Worm (Caenorhabditis elegans) whole organism, young adult: ENCODE data around the gene him-14.

Experiments
- B0336.3 ChIP-seq: fragments of 200-800 bp; sonication (Bioruptor generic); IDR thresholded peaks from 2 replicates; pipeline ENCODE4 v1.3.6; 2022; ENCODE audit warnings: missing genetic modification characterization, missing compliant biosample characterization
- C06A6.2 ChIP-seq: fragments of 200-800 bp; sonication (Bioruptor generic); conservative IDR thresholded peaks from 2 replicates; pipeline ENCODE4 v1.3.6; 2022; ENCODE audit warnings: missing genetic modification characterization, missing compliant biosample characterization
- D2030.7 ChIP-seq: fragments of 200-800 bp; sonication (Bioruptor generic); IDR thresholded peaks from 2 replicates; pipeline ENCODE4 v1.3.6; 2022; ENCODE audit warnings: missing genetic modification reagents, missing genetic modification characterization, missing compliant biosample characterization
- F10E7.11 ChIP-seq: sonication (generic microtip); optimal IDR thresholded peaks from 2 replicates; lab custom pipeline; 2017; ENCODE audit warnings: mild to moderate bottlenecking, missing genetic modification characterization, moderate library complexity, missing compliant biosample characterization
- F23B12.7 ChIP-seq: sonication (generic microtip); optimal IDR thresholded peaks from 2 replicates; lab custom pipeline; 2017; ENCODE audit warnings: missing genetic modification characterization, mild to moderate bottlenecking, missing compliant biosample characterization, antibody characterized with exemption, moderate library complexity; ENCODE audit not compliant: insufficient read depth
- F39B2.1 ChIP-seq: fragments of 200-800 bp; sonication (Bioruptor generic); IDR thresholded peaks from 2 replicates; pipeline ENCODE4 v1.3.6; 2022; ENCODE audit warnings: missing genetic modification reagents, missing genetic modification characterization, missing compliant biosample characterization
- F49E8.2 ChIP-seq: sonication (generic microtip); optimal IDR thresholded peaks from 3 replicates; lab custom pipeline; 2017; ENCODE audit warnings: missing genetic modification characterization, mild to moderate bottlenecking, missing compliant biosample characterization, antibody characterized with exemption, moderate library complexity; ENCODE audit not compliant: insufficient read depth
- F55B11.4 ChIP-seq: sonication (generic microtip); optimal IDR thresholded peaks from 2 replicates; lab custom pipeline; 2016; ENCODE audit warnings: missing compliant biosample characterization, missing genetic modification characterization, borderline replicate concordance; ENCODE audit not compliant: insufficient read depth
- F57C9.4 ChIP-seq: sonication (generic microtip); optimal IDR thresholded peaks from 2 replicates; lab custom pipeline; 2017; ENCODE audit warnings: mild to moderate bottlenecking, missing genetic modification characterization, missing compliant biosample characterization
- K12H6.12 ChIP-seq: fragments of 200-800 bp; sonication (Bioruptor generic); optimal IDR thresholded peaks from 2 replicates; lab custom pipeline; 2018; ENCODE audit warnings: mild to moderate bottlenecking, missing genetic modification characterization, missing compliant biosample characterization
- Y53G8AR.9 ChIP-seq: fragments of 200-800 bp; sonication (Bioruptor generic); conservative IDR thresholded peaks from 2 replicates; pipeline ENCODE4 v1.3.6; 2022; ENCODE audit warnings: missing genetic modification reagents, missing genetic modification characterization, missing compliant biosample characterization
- Y56A3A.18 ChIP-seq: fragments of 200-800 bp; sonication (Bioruptor generic); IDR thresholded peaks from 2 replicates; pipeline ENCODE4 v1.3.6; 2022; ENCODE audit warnings: missing genetic modification reagents, missing genetic modification characterization, missing compliant biosample characterization
- Y79H2A.3 ChIP-seq: fragments of 200-800 bp; sonication (Bioruptor generic); conservative IDR thresholded peaks from 2 replicates; pipeline ENCODE4 v1.3.6; 2022; ENCODE audit warnings: missing genetic modification reagents, missing genetic modification characterization, missing compliant biosample characterization
- Y95B8A.8 ChIP-seq: fragments of 200-800 bp; sonication (Bioruptor generic); IDR thresholded peaks from 2 replicates; pipeline ENCODE4 v1.3.6; 2022; ENCODE audit warnings: missing genetic modification reagents, missing genetic modification characterization, missing compliant biosample characterization
- akir-1 ChIP-seq: fragments of 200-800 bp; sonication (Bioruptor generic); optimal IDR thresholded peaks from 2 replicates; lab custom pipeline; 2018; ENCODE audit warnings: mild to moderate bottlenecking, missing genetic modification characterization, moderate library complexity, missing compliant biosample characterization
- atf-7 ChIP-seq: sonication (generic microtip); optimal IDR thresholded peaks from 2 replicates; lab custom pipeline; 2017; ENCODE audit warnings: mild to moderate bottlenecking, missing genetic modification characterization, missing compliant biosample characterization
- attf-3 ChIP-seq: fragments of 200-800 bp; sonication (Bioruptor generic); conservative IDR thresholded peaks from 2 replicates; pipeline ENCODE4 v1.3.6; 2022; ENCODE audit warnings: missing genetic modification reagents, missing genetic modification characterization, missing compliant biosample characterization
- cebp-1 ChIP-seq, 2 experiments: fragments of 200-800 bp in 1 of 2; sonication (Bioruptor generic) in 1 of 2; sonication (generic microtip) in 1 of 2; IDR thresholded peaks in 1 of 2; optimal IDR thresholded peaks in 1 of 2; 2 replicates each; pipeline versions ENCODE4 v1.3.6 to Lab custom; 2017 to 2022; ENCODE audit warnings: missing compliant biosample characterization in 2 of 2, missing genetic modification characterization in 2 of 2, mild to moderate bottlenecking in 1 of 2, missing genetic modification reagents in 1 of 2, moderate library complexity in 1 of 2
- cebp-2 ChIP-seq: fragments of 200-800 bp; sonication (Bioruptor generic); IDR thresholded peaks from 2 replicates; pipeline ENCODE4 v1.3.6; 2022; ENCODE audit warnings: missing genetic modification characterization, missing compliant biosample characterization
- ceh-40 ChIP-seq: fragments of 200-800 bp; sonication (Bioruptor generic); IDR thresholded peaks from 2 replicates; pipeline ENCODE4 v1.3.6; 2022; ENCODE audit warnings: missing genetic modification characterization, missing compliant biosample characterization
- ceh-58 ChIP-seq: fragments of 200-800 bp; sonication (Bioruptor generic); IDR thresholded peaks from 2 replicates; pipeline ENCODE4 v1.3.6; 2022; ENCODE audit warnings: missing genetic modification characterization, missing compliant biosample characterization
- chd-7 ChIP-seq: sonication (generic microtip); optimal IDR thresholded peaks from 2 replicates; lab custom pipeline; 2016; ENCODE audit warnings: mild to moderate bottlenecking, missing genetic modification characterization, moderate library complexity, missing compliant biosample characterization
- ekl-4 ChIP-seq: fragments of 200-800 bp; sonication (Bioruptor generic); IDR thresholded peaks from 2 replicates; pipeline ENCODE4 v1.3.6; 2022; ENCODE audit warnings: missing genetic modification reagents, missing genetic modification characterization, missing compliant biosample characterization
- ets-4 ChIP-seq: fragments of 200-800 bp; sonication (Bioruptor generic); optimal IDR thresholded peaks from 2 replicates; lab custom pipeline; 2018; ENCODE audit warnings: mild to moderate bottlenecking, missing genetic modification characterization, missing compliant biosample characterization
- gei-17 ChIP-seq: fragments of 200-800 bp; sonication (Bioruptor generic); optimal IDR thresholded peaks from 2 replicates; lab custom pipeline; 2018; ENCODE audit warnings: mild to moderate bottlenecking, missing genetic modification characterization, missing compliant biosample characterization
- him-1 ChIP-seq: sonication (generic microtip); optimal IDR thresholded peaks from 2 replicates; lab custom pipeline; 2016; ENCODE audit warnings: missing genotype, missing genetic modification reagents, missing genetic modification characterization, missing compliant biosample characterization
- hlh-12 ChIP-seq: sonication (generic microtip); optimal IDR thresholded peaks from 2 replicates; lab custom pipeline; 2016; ENCODE audit warnings: missing genetic modification characterization, missing compliant biosample characterization
- hlh-26 ChIP-seq: fragments of 200-800 bp; sonication (Bioruptor generic); conservative IDR thresholded peaks from 2 replicates; pipeline ENCODE4 v1.3.6; 2022; ENCODE audit warnings: missing genetic modification reagents, missing genetic modification characterization, missing compliant biosample characterization
- hsf-1 ChIP-seq: fragments of 200-800 bp; sonication (Bioruptor generic); IDR thresholded peaks from 2 replicates; pipeline ENCODE4 v1.3.6; 2022; ENCODE audit warnings: missing genetic modification reagents, missing genetic modification characterization, missing compliant biosample characterization
- lin-40 ChIP-seq: sonication (generic microtip); optimal IDR thresholded peaks from 2 replicates; lab custom pipeline; 2016; ENCODE audit warnings: missing genetic modification characterization, mild to moderate bottlenecking, missing compliant biosample characterization, missing genotype, missing genetic modification reagents
- madf-6 ChIP-seq: fragments of 200-800 bp; sonication (Bioruptor generic); IDR thresholded peaks from 2 replicates; pipeline ENCODE4 v1.3.6; 2022; ENCODE audit warnings: missing genetic modification reagents, missing genetic modification characterization, missing compliant biosample characterization
- mcd-1 ChIP-seq: fragments of 200-800 bp; sonication (Bioruptor generic); IDR thresholded peaks from 2 replicates; pipeline ENCODE4 v1.3.6; 2022; ENCODE audit warnings: missing genetic modification reagents, missing genetic modification characterization, missing compliant biosample characterization
- mxl-1 ChIP-seq: sonication (generic microtip); optimal IDR thresholded peaks from 2 replicates; lab custom pipeline; 2016; ENCODE audit warnings: missing genetic modification characterization, missing compliant biosample characterization
- nfyb-1 ChIP-seq: fragments of 200-800 bp; sonication (Bioruptor generic); IDR thresholded peaks from 2 replicates; pipeline ENCODE4 v1.3.6; 2022; ENCODE audit warnings: missing genetic modification reagents, missing genetic modification characterization, missing compliant biosample characterization
- nhr-90 ChIP-seq: sonication (generic microtip); optimal IDR thresholded peaks from 2 replicates; lab custom pipeline; 2016; ENCODE audit warnings: missing genotype, mild to moderate bottlenecking, missing genetic modification characterization, missing compliant biosample characterization
- sdz-38 ChIP-seq: sonication (generic microtip); optimal IDR thresholded peaks from 2 replicates; lab custom pipeline; 2016; ENCODE audit warnings: missing genotype, missing genetic modification characterization, missing compliant biosample characterization
- snpc-1.3 ChIP-seq: sonication (generic microtip); optimal IDR thresholded peaks from 2 replicates; lab custom pipeline; 2017; ENCODE audit warnings: missing genetic modification characterization, mild to moderate bottlenecking, missing compliant biosample characterization, antibody characterized with exemption, moderate library complexity, missing genotype, missing genetic modification reagents; ENCODE audit not compliant: insufficient read depth
- snpc-3.4 ChIP-seq: sonication (generic microtip); optimal IDR thresholded peaks from 2 replicates; lab custom pipeline; 2017; ENCODE audit warnings: missing genetic modification characterization, mild to moderate bottlenecking, missing compliant biosample characterization, antibody characterized with exemption, moderate library complexity, missing genotype, missing genetic modification reagents
- snpc-4 ChIP-seq, 5 experiments: fragments of 150-350 bp in 1 of 5; sonication (generic microtip) in 4 of 5; optimal IDR thresholded peaks; 2 replicates each; lab custom pipeline; 2014 to 2018; ENCODE audit warnings: missing genetic modification characterization in 5 of 5, missing biosample characterization in 3 of 5, antibody characterized with exemption in 2 of 5, mild to moderate bottlenecking in 2 of 5, missing compliant biosample characterization in 2 of 5, missing genotype in 2 of 5, moderate library complexity in 2 of 5, missing genetic modification reagents in 1 of 5
- tbx-9 ChIP-seq: sonication (generic microtip); optimal IDR thresholded peaks from 2 replicates; lab custom pipeline; 2016; ENCODE audit warnings: borderline replicate concordance, missing genetic modification characterization, inconsistent platforms, missing compliant biosample characterization
- xnd-1 ChIP-seq: sonication (generic microtip); optimal IDR thresholded peaks from 2 replicates; lab custom pipeline; 2016; ENCODE audit warnings: missing genotype, missing genetic modification reagents, missing genetic modification characterization, missing compliant biosample characterization
- ztf-3 ChIP-seq: fragments of 200-800 bp; sonication (Bioruptor generic); optimal IDR thresholded peaks from 2 replicates; lab custom pipeline; 2018; ENCODE audit warnings: mild to moderate bottlenecking, missing genetic modification characterization, missing compliant biosample characterization

Gene him-14

ce11 chrII:7069866-7070265 is at the start of gene him-14:
Gene him-14 (minus strand): TSS chrII:7069966.
- TF ChIP-seq F49E8.2 (peak; percentile 14), lin-40 (tag; lab: Kevin White, UChicago) (no peak), snpc-1.3 (tag; lab: Kevin White, UChicago) (peak; percentile 1), tbx-9 (tag; lab: Kevin White, UChicago) (no peak), F57C9.4 (tag; lab: Kevin White, UChicago) (no peak), F55B11.4 (tag; lab: Kevin White, UChicago) (no peak), Y53G8AR.9 (GFP tag; lab: Robert Waterston, UW) (0 out of 2 replicates have a peak, but pooled peaks have one; percentile 17), him-1 (peak; percentile 10), hlh-12 (tag; lab: Kevin White, UChicago) (no peak), B0336.3 (no peak), madf-6 (GFP tag; lab: Robert Waterston, UW) (peak; percentile 24; the same call in 1 of the 2 replicates), hsf-1 (GFP tag; lab: Robert Waterston, UW) (no peak), mcd-1 (GFP tag; lab: Robert Waterston, UW) (no peak)
- TF ChIP-seq, all 124 proteins: peak for 5

ce11 chrII:7119525-7119924 is 49.8 kb upstream of the him-14 start:
- TF ChIP-seq C06A6.2 (GFP tag; lab: Robert Waterston, UW) (no peak), mxl-1 (tag; lab: Kevin White, UChicago) (no peak), snpc-3.4 (tag; lab: Kevin White, UChicago) (no peak), F10E7.11 (tag; lab: Kevin White, UChicago) (no peak), ets-4 (GFP tag; lab: Kevin White, UChicago) (no peak), Y79H2A.3 (GFP tag; lab: Robert Waterston, UW) (no peak), F23B12.7 (tag; lab: Kevin White, UChicago) (no peak), xnd-1 (tag; lab: Kevin White, UChicago) (no peak), gei-17 (no peak), akir-1 (no peak), Y56A3A.18 (GFP tag; lab: Robert Waterston, UW) (no peak), Y53G8AR.9 (GFP tag; lab: Robert Waterston, UW) (no peak), ceh-40 (GFP tag; lab: Robert Waterston, UW) (no peak), F55B11.4 (tag; lab: Kevin White, UChicago) (no peak), nfyb-1 (GFP tag; lab: Robert Waterston, UW) (no peak), ztf-3 (GFP tag; lab: Kevin White, UChicago) (no peak)

DNA sequence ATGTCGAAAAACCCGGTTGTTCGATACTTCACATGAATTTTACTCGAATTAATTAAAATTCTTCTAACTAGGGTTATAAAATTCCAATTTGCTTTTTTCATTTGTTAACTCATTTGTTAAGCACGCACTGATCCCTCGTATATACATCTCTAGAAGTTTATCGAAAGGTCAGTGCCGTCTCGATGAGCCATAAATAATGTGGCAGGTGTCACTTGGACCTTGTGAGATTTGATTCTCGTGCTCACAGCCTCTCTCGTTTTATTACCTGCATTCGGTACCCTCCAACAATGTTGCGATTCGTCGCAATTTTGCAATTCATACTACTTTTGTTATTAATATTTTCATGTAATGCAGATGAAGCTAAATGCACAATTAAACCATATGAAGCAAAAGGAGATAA is 46.6 kb upstream of the him-14 start, which contains the start of gene spon-1:
TSS of gene spon-1 (plus strand) at position 208 of the 400 bp plus-strand sequence.
- TF ChIP-seq nhr-90 (tag; lab: Kevin White, UChicago) (no peak), atf-7 (no peak), F39B2.1 (GFP tag; lab: Robert Waterston, UW) (no peak), ceh-58 (GFP tag; lab: Robert Waterston, UW) (no peak), cebp-2 (GFP tag; lab: Robert Waterston, UW) (no peak), D2030.7 (GFP tag; lab: Robert Waterston, UW) (no peak), attf-3 (GFP tag; lab: Robert Waterston, UW) (no peak), ekl-4 (GFP tag; lab: Robert Waterston, UW) (no peak), snpc-4 (GFP tag; optimal IDR thresholded peaks at IDR 0.05; lab: Kevin White, UChicago) (no peak), snpc-4 (tag; optimal IDR thresholded peaks at IDR 0.05; lab: Kevin White, UChicago) (no peak), K12H6.12 (tag; lab: Kevin White, UChicago) (no peak), sdz-38 (tag; lab: Kevin White, UChicago) (no peak), Y95B8A.8 (GFP tag; lab: Robert Waterston, UW) (no peak), Y79H2A.3 (GFP tag; lab: Robert Waterston, UW) (no peak), chd-7 (tag; lab: Kevin White, UChicago) (no peak), cebp-1 (GFP tag; IDR thresholded peaks at IDR 0.05; lab: Robert Waterston, UW) (no peak), cebp-1 (tag; optimal IDR thresholded peaks at IDR 0.05; lab: Kevin White, UChicago) (no peak), hlh-26 (GFP tag; lab: Robert Waterston, UW) (no peak)
